Worm (Caenorhabditis elegans) whole organism, L2 larva: ENCODE results near the gene vab-1.

ENCODE experiments used
- ama-1 ChIP-seq: fragments of 150-350 bp; optimal IDR thresholded peaks from 2 replicates; lab custom pipeline; 2018; ENCODE audit warnings: inconsistent platforms
- nhr-129 ChIP-seq: fragments of 150-350 bp; optimal IDR thresholded peaks from 2 replicates; lab custom pipeline; 2014; ENCODE audit warnings: missing biosample characterization, missing genetic modification characterization

- no peak for TF ChIP-seq ama-1 (lab: Kevin White, UChicago)
- TF ChIP-seq nhr-129 (tag; lab: Kevin White, UChicago): no peak
Measured at ce11 chrII:4616443-4616842, 44.6 kb downstream of the vab-1 start, which contains the start of gene clec-136.
